Worm (Caenorhabditis elegans) whole organism, L4 larva: Measurements from ENCODE around the gene ZC84.6.

Experiments
- F44E2.7 ChIP-seq: fragments of 200-800 bp; sonication (Bioruptor generic); IDR thresholded peaks from 2 replicates; pipeline ENCODE4 v2.1.2; 2022; ENCODE audit warnings: missing genetic modification characterization, missing compliant biosample characterization
- ceh-82 ChIP-seq: sonication (generic microtip); optimal IDR thresholded peaks from 2 replicates; lab custom pipeline; 2017; ENCODE audit warnings: missing biosample characterization, missing genetic modification characterization
- pqm-1 ChIP-seq: sonication (generic microtip); optimal IDR thresholded peaks from 2 replicates; lab custom pipeline; 2017; ENCODE audit warnings: missing biosample characterization, missing genetic modification characterization
- ztf-11 ChIP-seq: fragments of 150-350 bp; optimal IDR thresholded peaks from 2 replicates; lab custom pipeline; 2014; ENCODE audit warnings: missing biosample characterization, missing genetic modification characterization

DNA sequence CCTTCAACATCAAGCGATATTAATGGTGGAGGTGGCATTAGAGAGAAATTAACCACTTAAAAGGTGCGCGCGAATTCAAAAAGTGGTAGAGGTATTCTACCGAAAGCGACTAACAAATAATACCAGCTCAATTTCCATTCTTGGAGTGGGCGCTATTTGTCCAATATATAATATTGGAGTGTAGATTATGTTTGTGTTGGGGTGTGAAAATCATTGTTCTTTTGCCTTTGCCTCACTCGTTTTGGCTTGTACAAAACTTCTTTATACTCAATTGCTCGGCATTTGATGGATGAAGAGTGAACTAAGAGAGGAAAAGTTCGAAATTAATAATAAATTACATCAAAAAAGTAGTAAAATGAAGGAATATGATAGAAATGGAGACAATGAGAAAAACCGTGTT, 31.7 kb upstream of the ZC84.6 start, which contains the start of gene T23G5.3:
- TF ChIP-seq F44E2.7 (no peak), pqm-1 (no peak), ceh-82 (no peak), ztf-11 (no peak)
